Fruit fly (Drosophila melanogaster) whole organism, prepupa: ENCODE data around the gene Sec15.

Experiments
- CG10631 ChIP-seq: fragments of 200-800 bp; sonication (Bioruptor generic); optimal IDR thresholded peaks from 2 replicates; lab custom pipeline; 2016; ENCODE audit warnings: missing biosample characterization, missing genetic modification characterization
- CG11294 ChIP-seq: fragments of 200-800 bp; sonication (Bioruptor generic); IDR thresholded peaks from 2 replicates; pipeline ENCODE4 v1.3.6; 2022; ENCODE audit warnings: missing biosample characterization, missing genetic modification characterization
- CG11902 ChIP-seq: fragments of 200-800 bp; sonication (Bioruptor generic); optimal IDR thresholded peaks from 3 replicates; lab custom pipeline; 2016; ENCODE audit warnings: missing biosample characterization, missing genetic modification characterization
- CG1621 ChIP-seq: fragments of 200-800 bp; sonication (Bioruptor generic); optimal IDR thresholded peaks from 3 replicates; lab custom pipeline; 2018; ENCODE audit warnings: missing biosample characterization, mild to moderate bottlenecking, missing genetic modification characterization
- CG16779 ChIP-seq: fragments of 200-800 bp; sonication (Bioruptor generic); optimal IDR thresholded peaks from 3 replicates; lab custom pipeline; 2017; ENCODE audit warnings: missing biosample characterization, mild to moderate bottlenecking, missing genetic modification characterization
- CG31627 ChIP-seq: fragments of 200-800 bp; sonication (Bioruptor generic); optimal IDR thresholded peaks from 3 replicates; lab custom pipeline; 2016; ENCODE audit warnings: missing biosample characterization, missing genetic modification characterization
- CG34406 ChIP-seq: fragments of 200-800 bp; sonication (Bioruptor generic); optimal IDR thresholded peaks from 3 replicates; lab custom pipeline; 2016; ENCODE audit warnings: missing biosample characterization, missing genetic modification characterization
- CG4318 ChIP-seq: fragments of 200-800 bp; sonication (Bioruptor generic); optimal IDR thresholded peaks from 3 replicates; lab custom pipeline; 2017; ENCODE audit warnings: missing biosample characterization, mild to moderate bottlenecking, missing genetic modification characterization
- CG6163 ChIP-seq: fragments of 200-800 bp; sonication (Bioruptor generic); IDR thresholded peaks from 3 replicates; pipeline ENCODE4 v1.3.6; 2022; ENCODE audit warnings: missing biosample characterization, missing genetic modification characterization
- CG6276 ChIP-seq: fragments of 200-800 bp; sonication (Bioruptor generic); optimal IDR thresholded peaks from 2 replicates; lab custom pipeline; 2017; ENCODE audit warnings: missing biosample characterization, mild to moderate bottlenecking, missing genetic modification characterization
- CG6854 ChIP-seq: fragments of 200-800 bp; sonication (Bioruptor generic); optimal IDR thresholded peaks from 2 replicates; lab custom pipeline; 2017; ENCODE audit warnings: missing biosample characterization, mild to moderate bottlenecking, missing genetic modification characterization
- CG7368 ChIP-seq: fragments of 200-800 bp; sonication (Bioruptor generic); optimal IDR thresholded peaks from 3 replicates; lab custom pipeline; 2016; ENCODE audit warnings: missing biosample characterization, missing genetic modification characterization
- CG8119 ChIP-seq: fragments of 200-800 bp; sonication (Bioruptor generic); IDR thresholded peaks from 3 replicates; pipeline ENCODE4 v1.3.6; 2022; ENCODE audit warnings: missing biosample characterization, missing genetic modification characterization
- CG8319 ChIP-seq: fragments of 200-800 bp; sonication (Bioruptor generic); optimal IDR thresholded peaks from 3 replicates; lab custom pipeline; 2016; ENCODE audit warnings: missing biosample characterization, missing genetic modification characterization
- CG8632 ChIP-seq: fragments of 200-800 bp; sonication (Bioruptor generic); optimal IDR thresholded peaks from 3 replicates; lab custom pipeline; 2016; ENCODE audit warnings: missing biosample characterization, missing genetic modification characterization
- CG9139 ChIP-seq: fragments of 200-800 bp; sonication (Bioruptor generic); optimal IDR thresholded peaks from 3 replicates; lab custom pipeline; 2017; ENCODE audit warnings: missing biosample characterization, mild to moderate bottlenecking, missing genetic modification characterization
- Eip78C ChIP-seq: fragments of 200-800 bp; sonication (Bioruptor generic); peaks from one replicate; lab custom pipeline; 2016; ENCODE audit warnings: missing biosample characterization, missing genetic modification characterization
- Eip93F ChIP-seq: fragments of 200-800 bp; sonication (Bioruptor generic); optimal IDR thresholded peaks from 2 replicates; lab custom pipeline; 2016; ENCODE audit warnings: missing biosample characterization, mild to moderate bottlenecking, missing genetic modification characterization
- Ets21C ChIP-seq: fragments of 200-800 bp; sonication (Bioruptor generic); optimal IDR thresholded peaks from 3 replicates; lab custom pipeline; 2016; ENCODE audit warnings: missing biosample characterization, missing genetic modification characterization
- Ets96B ChIP-seq: fragments of 200-800 bp; optimal IDR thresholded peaks from 2 replicates; lab custom pipeline; 2019; ENCODE audit warnings: missing biosample characterization, mild to moderate bottlenecking, missing genetic modification characterization, moderate library complexity
- Gug ChIP-seq: fragments of 200-800 bp; sonication (Bioruptor generic); IDR thresholded peaks from 2 replicates; pipeline ENCODE4 v1.3.6; 2022; ENCODE audit warnings: missing biosample characterization, missing genetic modification characterization
- Lpt ChIP-seq: fragments of 200-800 bp; sonication (Bioruptor generic); optimal IDR thresholded peaks from 3 replicates; lab custom pipeline; 2016; ENCODE audit warnings: missing biosample characterization, missing genetic modification characterization
- Met ChIP-seq: fragments of 200-800 bp; sonication (Bioruptor generic); optimal IDR thresholded peaks from 3 replicates; lab custom pipeline; 2016; ENCODE audit warnings: missing biosample characterization, missing genetic modification characterization
- OdsH ChIP-seq: fragments of 200-800 bp; sonication (Bioruptor generic); optimal IDR thresholded peaks from 3 replicates; lab custom pipeline; 2016; ENCODE audit warnings: missing biosample characterization, missing genetic modification characterization
- Smox ChIP-seq: fragments of 200-800 bp; sonication (Bioruptor generic); optimal IDR thresholded peaks from 3 replicates; lab custom pipeline; 2016; ENCODE audit warnings: missing biosample characterization, missing genetic modification characterization
- Sox102F ChIP-seq: fragments of 200-800 bp; sonication (Bioruptor generic); optimal IDR thresholded peaks from 2 replicates; lab custom pipeline; 2016; ENCODE audit warnings: missing biosample characterization, mild to moderate bottlenecking, missing genetic modification characterization
- Sox14 ChIP-seq: fragments of 200-800 bp; sonication (Bioruptor generic); optimal IDR thresholded peaks from 3 replicates; lab custom pipeline; 2016; ENCODE audit warnings: missing biosample characterization, missing genetic modification characterization
- Sox15 ChIP-seq: fragments of 200-800 bp; sonication (Bioruptor generic); optimal IDR thresholded peaks from 3 replicates; lab custom pipeline; 2016; ENCODE audit warnings: missing biosample characterization, missing genetic modification characterization
- achi ChIP-seq: fragments of 200-800 bp; sonication (Bioruptor generic); optimal IDR thresholded peaks from 3 replicates; lab custom pipeline; 2016; ENCODE audit warnings: missing biosample characterization, missing genetic modification characterization
- cyc ChIP-seq: fragments of 200-800 bp; sonication (Bioruptor generic); optimal IDR thresholded peaks from 3 replicates; lab custom pipeline; 2016; ENCODE audit warnings: missing biosample characterization, missing genetic modification characterization
- dac ChIP-seq: fragments of 200-800 bp; sonication (Bioruptor generic); optimal IDR thresholded peaks from 2 replicates; lab custom pipeline; 2017; ENCODE audit warnings: missing biosample characterization, mild to moderate bottlenecking, missing genetic modification characterization
- eg ChIP-seq: fragments of 200-800 bp; sonication (Bioruptor generic); IDR thresholded peaks from 3 replicates; pipeline ENCODE4 v1.3.6; 2022; ENCODE audit warnings: missing biosample characterization, missing genetic modification characterization
- esn ChIP-seq: fragments of 200-800 bp; sonication (Bioruptor generic); optimal IDR thresholded peaks from 2 replicates; lab custom pipeline; 2016; ENCODE audit warnings: missing biosample characterization, mild to moderate bottlenecking, missing genetic modification characterization, moderate library complexity
- fd59A ChIP-seq: fragments of 200-800 bp; sonication (Bioruptor generic); optimal IDR thresholded peaks from 2 replicates; lab custom pipeline; 2017; ENCODE audit warnings: missing biosample characterization, mild to moderate bottlenecking, missing genetic modification characterization, missing genetic modification reagents
- fd85E ChIP-seq: fragments of 200-800 bp; sonication (Bioruptor generic); optimal IDR thresholded peaks from 3 replicates; lab custom pipeline; 2016; ENCODE audit warnings: missing biosample characterization, missing genetic modification characterization
- fkh ChIP-seq: fragments of 200-800 bp; sonication (Bioruptor generic); optimal IDR thresholded peaks from 3 replicates; lab custom pipeline; 2017; ENCODE audit warnings: missing biosample characterization, mild to moderate bottlenecking, missing genetic modification characterization, moderate library complexity
- lz ChIP-seq: fragments of 200-800 bp; sonication (Bioruptor generic); optimal IDR thresholded peaks from 3 replicates; lab custom pipeline; 2016; ENCODE audit warnings: missing biosample characterization, missing genetic modification characterization
- net ChIP-seq: fragments of 200-800 bp; sonication (Bioruptor generic); optimal IDR thresholded peaks from 3 replicates; lab custom pipeline; 2016; ENCODE audit warnings: missing biosample characterization, missing genetic modification characterization
- pdm3 ChIP-seq: fragments of 200-800 bp; sonication (Bioruptor generic); optimal IDR thresholded peaks from 3 replicates; lab custom pipeline; 2016; ENCODE audit warnings: missing biosample characterization, missing genetic modification characterization
- salr ChIP-seq, 2 experiments: fragments of 200-800 bp; sonication (Bioruptor generic); optimal IDR thresholded peaks; 3 replicates each; lab custom pipeline; 2016 to 2018; ENCODE audit warnings: missing biosample characterization in 2 of 2, missing genetic modification characterization in 2 of 2, mild to moderate bottlenecking in 1 of 2
- spab ChIP-seq: fragments of 200-800 bp; sonication (Bioruptor generic); optimal IDR thresholded peaks from 2 replicates; lab custom pipeline; 2017; ENCODE audit warnings: missing biosample characterization, mild to moderate bottlenecking, missing genetic modification characterization, missing genetic modification reagents
- topi ChIP-seq: fragments of 200-800 bp; sonication (Bioruptor generic); optimal IDR thresholded peaks from 3 replicates; lab custom pipeline; 2016; ENCODE audit warnings: missing biosample characterization, missing genetic modification characterization
- vri ChIP-seq: fragments of 200-800 bp; sonication (Bioruptor generic); optimal IDR thresholded peaks from 3 replicates; lab custom pipeline; 2016; ENCODE audit warnings: missing biosample characterization, mild to moderate bottlenecking, missing genetic modification characterization

Gene Sec15

DNA sequence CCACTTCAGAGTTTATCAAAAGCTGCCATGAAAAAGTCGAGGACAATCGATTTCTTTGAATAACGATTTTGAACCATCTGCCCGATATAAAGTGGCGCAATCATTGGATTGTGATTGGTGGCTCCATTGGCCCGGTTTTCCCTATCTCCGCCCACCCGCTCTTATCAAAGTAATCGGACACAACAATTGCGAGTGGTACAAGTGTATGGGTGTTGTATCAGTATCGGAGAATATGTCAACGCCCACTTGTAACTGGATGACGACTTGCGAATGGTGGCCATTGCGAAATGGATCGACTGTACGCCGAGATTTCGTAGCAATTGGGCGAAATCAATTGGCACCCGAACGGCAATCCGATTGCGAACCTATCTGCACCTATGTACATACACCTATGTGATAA is 30.2 kb downstream of the Sec15 start:
- TF ChIP-seq CG1621 (no peak), Ets21C (GFP tag; lab: Kevin White, UChicago) (no peak), CG8119 (GFP tag; lab: Robert Waterston, UW) (no peak), achi (GFP tag; lab: Kevin White, UChicago) (no peak), CG4318 (no peak), vri (no peak)

DNA sequence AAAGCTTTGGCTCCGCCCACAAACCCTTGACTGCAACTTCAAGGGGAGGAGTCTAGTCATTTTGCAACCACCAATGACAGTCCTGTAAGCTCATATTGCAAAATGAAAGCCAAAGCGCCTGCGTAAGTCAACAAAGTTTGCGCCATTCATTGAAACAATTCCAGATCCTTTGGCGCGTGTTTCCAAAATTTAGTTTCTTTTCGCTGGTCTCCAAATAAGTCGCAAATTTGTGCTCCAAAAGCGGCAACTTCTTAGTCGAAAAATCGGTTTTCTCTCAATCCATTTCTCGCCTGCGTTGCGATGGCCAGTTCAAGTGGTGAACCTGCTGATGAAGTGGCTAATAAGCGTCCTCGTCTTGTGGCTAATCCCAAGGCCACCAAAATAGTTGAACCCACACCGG is 34.1 kb downstream of the Sec15 start, which contains the start of gene dmrt93B:
Gene dmrt93B, plus strand, starts transcription at position 301 of the 400 bp plus-strand sequence.
- TF ChIP-seq Sox14 (GFP tag; lab: Kevin White, UChicago): no peak
- TF ChIP-seq Ets96B: no peak
- no peak for TF ChIP-seq CG11902 (GFP tag; lab: Kevin White, UChicago)
- no peak for TF ChIP-seq CG34406 (GFP tag; lab: Kevin White, UChicago)
- no peak for TF ChIP-seq Ets21C (GFP tag; lab: Kevin White, UChicago)
- no peak for TF ChIP-seq CG16779 (tag; lab: Kevin White, UChicago)
- TF ChIP-seq Gug (GFP tag; lab: Robert Waterston, UW): no peak
- no peak for TF ChIP-seq net
- no peak for TF ChIP-seq CG1621
- no peak for TF ChIP-seq Smox (GFP tag; lab: Kevin White, UChicago)
- TF ChIP-seq pdm3 (GFP tag; lab: Kevin White, UChicago): no peak
- no peak for TF ChIP-seq CG4318
- TF ChIP-seq spab (GFP tag; lab: Kevin White, UChicago): no peak
- no peak for TF ChIP-seq CG9139 (GFP tag; lab: Kevin White, UChicago)
- no peak for TF ChIP-seq Sox15
- no peak for TF ChIP-seq CG8119 (GFP tag; lab: Robert Waterston, UW)
- TF ChIP-seq, all 60 proteins: peak for 0

DNA sequence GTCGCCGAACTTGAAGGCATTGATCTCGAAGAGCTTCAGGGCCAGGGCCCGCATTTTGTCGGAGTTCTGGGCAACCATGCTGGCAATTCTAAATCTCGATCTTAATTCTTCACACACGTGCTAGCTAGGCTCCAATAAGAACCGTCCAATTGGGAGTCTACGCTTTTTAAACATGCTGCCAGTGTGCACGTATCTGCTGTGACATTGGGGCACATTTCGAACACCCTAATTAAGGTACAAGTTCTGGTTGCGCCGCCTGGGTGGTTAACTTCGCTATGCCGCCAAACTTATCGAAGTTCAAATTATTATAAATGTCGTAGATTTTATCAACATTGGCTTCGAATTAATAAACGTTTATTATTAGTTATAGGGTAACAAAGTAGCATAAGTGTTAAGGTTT is 34.6 kb downstream of the Sec15 start, which contains the start of gene r-l:
Gene r-l, minus strand, starts transcription at position 179 of the 400 bp plus-strand sequence.
- TF ChIP-seq CG4318 (no peak), dac (no peak), fkh (no peak), topi (GFP tag; lab: Kevin White, UChicago) (no peak), Sox14 (GFP tag; lab: Kevin White, UChicago) (no peak), CG6163 (GFP tag; lab: Robert Waterston, UW) (no peak), fd59A (GFP tag; lab: Kevin White, UChicago) (no peak)

dm6 chr3R:21071943-21072500 is 35.8 kb downstream of the Sec15 start:
- no peak for TF ChIP-seq fd59A (GFP tag; lab: Kevin White, UChicago)
- no peak for TF ChIP-seq Sox15
- TF ChIP-seq CG31627 (GFP tag; lab: Kevin White, UChicago): no peak
- TF ChIP-seq CG6854 (GFP tag; lab: Kevin White, UChicago): no peak
- no peak for TF ChIP-seq CG16779 (tag; lab: Kevin White, UChicago)
- TF ChIP-seq achi (GFP tag; lab: Kevin White, UChicago): no peak
- TF ChIP-seq Eip78C: no peak
- no peak for TF ChIP-seq Ets96B
- no peak for TF ChIP-seq esn (GFP tag; lab: Kevin White, UChicago)
- no peak for TF ChIP-seq fkh
- no peak for TF ChIP-seq OdsH (GFP tag; lab: Kevin White, UChicago)
- no peak for TF ChIP-seq Met (GFP tag; lab: Kevin White, UChicago)
- TF ChIP-seq fd85E (GFP tag; lab: Kevin White, UChicago): no peak
- TF ChIP-seq Smox (GFP tag; lab: Kevin White, UChicago): no peak
- no peak for TF ChIP-seq CG7368 (GFP tag; lab: Kevin White, UChicago)

DNA sequence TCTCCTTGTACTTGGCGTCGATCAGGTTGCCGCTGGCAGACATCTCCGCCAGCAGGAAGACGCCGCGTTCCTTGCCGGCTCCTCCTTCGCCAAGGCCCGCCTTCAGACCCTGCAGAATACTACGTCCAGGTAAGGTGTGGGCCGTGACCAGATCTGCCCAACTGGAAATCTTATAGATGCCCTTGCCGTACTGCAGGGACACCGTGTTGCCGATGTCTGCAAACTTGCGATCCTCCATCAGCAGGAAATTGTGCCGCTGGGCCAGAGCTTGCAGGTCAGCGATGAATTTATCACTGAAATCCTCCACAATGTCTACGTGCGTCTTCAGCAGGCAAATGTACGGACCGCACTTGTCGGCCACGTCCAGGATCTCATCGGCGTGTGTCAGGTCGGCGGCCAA is 36.5 kb downstream of the Sec15 start:
- TF ChIP-seq CG11294 (GFP tag; lab: Robert Waterston, UW) (no peak), CG6276 (GFP tag; lab: Kevin White, UChicago) (no peak), salr (GFP tag; optimal IDR thresholded peaks at IDR 0.05; lab: Kevin White, UChicago) (no peak), CG10631 (GFP tag; lab: Kevin White, UChicago) (no peak), topi (GFP tag; lab: Kevin White, UChicago) (no peak), lz (no peak), Sox102F (GFP tag; lab: Kevin White, UChicago) (no peak), CG8319 (GFP tag; lab: Kevin White, UChicago) (no peak), cyc (GFP tag; lab: Kevin White, UChicago) (no peak), CG8632 (GFP tag; lab: Kevin White, UChicago) (no peak), vri (no peak), CG11902 (GFP tag; lab: Kevin White, UChicago) (no peak), esn (GFP tag; lab: Kevin White, UChicago) (no peak), Lpt (GFP tag; lab: Kevin White, UChicago) (no peak), dac (no peak), CG34406 (GFP tag; lab: Kevin White, UChicago) (no peak), achi (GFP tag; lab: Kevin White, UChicago) (no peak), eg (GFP tag; lab: Robert Waterston, UW) (no peak), CG1621 (no peak), Eip93F (GFP tag; lab: Kevin White, UChicago) (no peak)
